Worm (Caenorhabditis elegans) whole organism, young adult: ENCODE measurements around the gene fbxb-103.

Source experiments
- B0336.3 ChIP-seq: fragments of 200-800 bp; sonication (Bioruptor generic); IDR thresholded peaks from 2 replicates; pipeline ENCODE4 v1.3.6; 2022; ENCODE audit warnings: missing genetic modification characterization, missing compliant biosample characterization
- D2030.7 ChIP-seq: fragments of 200-800 bp; sonication (Bioruptor generic); IDR thresholded peaks from 2 replicates; pipeline ENCODE4 v1.3.6; 2022; ENCODE audit warnings: missing genetic modification reagents, missing genetic modification characterization, missing compliant biosample characterization
- F10E7.11 ChIP-seq: sonication (generic microtip); optimal IDR thresholded peaks from 2 replicates; lab custom pipeline; 2017; ENCODE audit warnings: mild to moderate bottlenecking, missing genetic modification characterization, moderate library complexity, missing compliant biosample characterization
- F37B4.10 ChIP-seq: fragments of 200-800 bp; sonication (Bioruptor generic); IDR thresholded peaks from 2 replicates; pipeline ENCODE4 v1.3.6; 2022; ENCODE audit warnings: missing genetic modification characterization, missing compliant biosample characterization
- F55B11.4 ChIP-seq: sonication (generic microtip); optimal IDR thresholded peaks from 2 replicates; lab custom pipeline; 2016; ENCODE audit warnings: missing compliant biosample characterization, missing genetic modification characterization, borderline replicate concordance; ENCODE audit not compliant: insufficient read depth
- F57A8.1 ChIP-seq: fragments of 200-800 bp; sonication (Bioruptor generic); optimal IDR thresholded peaks from 2 replicates; lab custom pipeline; 2018; ENCODE audit warnings: mild to moderate bottlenecking, missing genetic modification characterization, moderate library complexity, missing compliant biosample characterization
- F57C9.4 ChIP-seq: sonication (generic microtip); optimal IDR thresholded peaks from 2 replicates; lab custom pipeline; 2017; ENCODE audit warnings: mild to moderate bottlenecking, missing genetic modification characterization, missing compliant biosample characterization
- K11D2.4 ChIP-seq: fragments of 200-800 bp; sonication (Bioruptor generic); IDR thresholded peaks from 2 replicates; pipeline ENCODE4 v1.3.6; 2022; ENCODE audit warnings: missing genetic modification reagents, missing genetic modification characterization, missing compliant biosample characterization
- Y67H2A.10 ChIP-seq: fragments of 200-800 bp; sonication (Bioruptor generic); conservative IDR thresholded peaks from 2 replicates; pipeline ENCODE4 v1.3.6; 2022; ENCODE audit warnings: missing genetic modification reagents, missing genetic modification characterization, missing compliant biosample characterization
- ama-1 ChIP-seq, 3 experiments: fragments of 150-350 bp in 1 of 3; sonication (generic microtip) in 2 of 3; optimal IDR thresholded peaks; 2 replicates each; lab custom pipeline; 2014 to 2018; ENCODE audit warnings: missing biosample characterization in 2 of 3, missing genetic modification characterization in 2 of 3, missing genetic modification reagents in 2 of 3
- atf-7 ChIP-seq: sonication (generic microtip); optimal IDR thresholded peaks from 2 replicates; lab custom pipeline; 2017; ENCODE audit warnings: mild to moderate bottlenecking, missing genetic modification characterization, missing compliant biosample characterization
- bed-1 ChIP-seq: fragments of 200-800 bp; sonication (Bioruptor generic); IDR thresholded peaks from 2 replicates; pipeline ENCODE4 v1.3.6; 2022; ENCODE audit warnings: missing genetic modification reagents, missing genetic modification characterization, missing compliant biosample characterization
- ceh-40 ChIP-seq: fragments of 200-800 bp; sonication (Bioruptor generic); IDR thresholded peaks from 2 replicates; pipeline ENCODE4 v1.3.6; 2022; ENCODE audit warnings: missing genetic modification characterization, missing compliant biosample characterization
- die-1 ChIP-seq: sonication (generic microtip); optimal IDR thresholded peaks from 2 replicates; lab custom pipeline; 2016; ENCODE audit warnings: missing genotype, mild to moderate bottlenecking, missing genetic modification characterization, missing compliant biosample characterization
- dpl-1 ChIP-seq: fragments of 150-350 bp; optimal IDR thresholded peaks from 2 replicates; lab custom pipeline; 2014; ENCODE audit warnings: missing biosample characterization, missing genetic modification reagents, missing genetic modification characterization
- efl-1 ChIP-seq: fragments of 150-350 bp; optimal IDR thresholded peaks from 2 replicates; lab custom pipeline; 2014; ENCODE audit warnings: missing biosample characterization, missing genetic modification reagents, missing genetic modification characterization
- egl-18 ChIP-seq: fragments of 200-800 bp; sonication (Bioruptor generic); IDR thresholded peaks from 2 replicates; pipeline ENCODE4 v1.3.6; 2022; ENCODE audit warnings: missing genetic modification reagents, missing genetic modification characterization, missing compliant biosample characterization
- egl-44 ChIP-seq: fragments of 200-800 bp; sonication (Bioruptor generic); IDR thresholded peaks from 2 replicates; pipeline ENCODE4 v1.3.6; 2022; ENCODE audit warnings: missing genetic modification reagents, missing genetic modification characterization, missing compliant biosample characterization
- hmg-1.2 ChIP-seq: fragments of 200-800 bp; sonication (Bioruptor generic); IDR thresholded peaks from 2 replicates; pipeline ENCODE4 v1.3.6; 2022; ENCODE audit warnings: missing genetic modification reagents, missing genetic modification characterization, missing compliant biosample characterization
- hsf-1 ChIP-seq: fragments of 200-800 bp; sonication (Bioruptor generic); IDR thresholded peaks from 2 replicates; pipeline ENCODE4 v1.3.6; 2022; ENCODE audit warnings: missing genetic modification reagents, missing genetic modification characterization, missing compliant biosample characterization
- lag-1 ChIP-seq: fragments of 200-800 bp; sonication (Bioruptor generic); IDR thresholded peaks from 2 replicates; pipeline ENCODE4 v1.3.6; 2022; ENCODE audit warnings: missing genetic modification reagents, missing genetic modification characterization, missing compliant biosample characterization
- lin-35 ChIP-seq, 3 experiments: fragments of 150-350 bp in 2 of 3; sonication (generic microtip) in 1 of 3; optimal IDR thresholded peaks; 2 replicates each; lab custom pipeline; 2014 to 2018; ENCODE audit warnings: missing biosample characterization in 3 of 3, missing genetic modification characterization in 3 of 3, missing genetic modification reagents in 3 of 3
- lin-54 ChIP-seq: fragments of 200-800 bp; sonication (Bioruptor generic); optimal IDR thresholded peaks from 2 replicates; lab custom pipeline; 2018; ENCODE audit warnings: mild to moderate bottlenecking, missing genetic modification characterization, missing compliant biosample characterization
- lsl-1 ChIP-seq: fragments of 200-800 bp; sonication (Bioruptor generic); optimal IDR thresholded peaks from 2 replicates; lab custom pipeline; 2018; ENCODE audit warnings: mild to moderate bottlenecking, missing genetic modification characterization, moderate library complexity, missing compliant biosample characterization
- lsy-27 ChIP-seq: sonication (generic microtip); optimal IDR thresholded peaks from 2 replicates; lab custom pipeline; 2017; ENCODE audit warnings: missing genetic modification characterization, mild to moderate bottlenecking, missing compliant biosample characterization, antibody characterized with exemption, missing genotype, borderline replicate concordance; ENCODE audit not compliant: insufficient read depth
- mcd-1 ChIP-seq: fragments of 200-800 bp; sonication (Bioruptor generic); IDR thresholded peaks from 2 replicates; pipeline ENCODE4 v1.3.6; 2022; ENCODE audit warnings: missing genetic modification reagents, missing genetic modification characterization, missing compliant biosample characterization
- mxl-1 ChIP-seq: sonication (generic microtip); optimal IDR thresholded peaks from 2 replicates; lab custom pipeline; 2016; ENCODE audit warnings: missing genetic modification characterization, missing compliant biosample characterization
- nhr-80 ChIP-seq: sonication (generic microtip); optimal IDR thresholded peaks from 2 replicates; lab custom pipeline; 2016; ENCODE audit warnings: missing genetic modification characterization, missing compliant biosample characterization
- sea-2 ChIP-seq: fragments of 200-800 bp; sonication (Bioruptor generic); IDR thresholded peaks from 2 replicates; pipeline ENCODE4 v1.3.6; 2022; ENCODE audit warnings: missing genetic modification characterization, missing compliant biosample characterization
- snpc-4 ChIP-seq, 5 experiments: fragments of 150-350 bp in 1 of 5; sonication (generic microtip) in 4 of 5; optimal IDR thresholded peaks; 2 replicates each; lab custom pipeline; 2014 to 2018; ENCODE audit warnings: missing genetic modification characterization in 5 of 5, missing biosample characterization in 3 of 5, antibody characterized with exemption in 2 of 5, mild to moderate bottlenecking in 2 of 5, missing compliant biosample characterization in 2 of 5, missing genotype in 2 of 5, moderate library complexity in 2 of 5, missing genetic modification reagents in 1 of 5
- sptf-2 ChIP-seq: fragments of 200-800 bp; sonication (Bioruptor generic); optimal IDR thresholded peaks from 2 replicates; lab custom pipeline; 2018; ENCODE audit warnings: mild to moderate bottlenecking, missing genetic modification characterization, missing compliant biosample characterization
- tlf-1 ChIP-seq: fragments of 200-800 bp; sonication (Bioruptor generic); optimal IDR thresholded peaks from 2 replicates; lab custom pipeline; 2018; ENCODE audit warnings: mild to moderate bottlenecking, missing genetic modification characterization, missing compliant biosample characterization
- zim-3 ChIP-seq: sonication (generic microtip); optimal IDR thresholded peaks from 2 replicates; lab custom pipeline; 2017; ENCODE audit warnings: mild to moderate bottlenecking, missing genetic modification characterization, moderate library complexity, missing compliant biosample characterization
- ztf-26 ChIP-seq: sonication (generic microtip); optimal IDR thresholded peaks from 2 replicates; lab custom pipeline; 2017; ENCODE audit warnings: missing genetic modification characterization, missing compliant biosample characterization
- ztf-28 ChIP-seq: fragments of 200-800 bp; sonication (Bioruptor generic); IDR thresholded peaks from 2 replicates; pipeline ENCODE4 v1.3.6; 2022; ENCODE audit warnings: missing genetic modification reagents, missing genetic modification characterization, missing compliant biosample characterization

The fbxb-103 gene

ce11 chrII:3878330-3878729 is 28.6 kb upstream of the fbxb-103 start, which contains the start of gene srh-250 (continued):
- TF ChIP-seq dpl-1, result no peak

- TF ChIP-seq egl-44 (GFP tag; lab: Robert Waterston, UW) (no peak), atf-7 (tag; lab: Kevin White, UChicago) (no peak), mxl-1 (tag; lab: Kevin White, UChicago) (no peak), hmg-1.2 (GFP tag; lab: Robert Waterston, UW) (no peak), F55B11.4 (tag; lab: Kevin White, UChicago) (no peak), sea-2 (GFP tag; lab: Robert Waterston, UW) (no peak), snpc-4 (GFP tag; optimal IDR thresholded peaks at IDR 0.05; lab: Kevin White, UChicago) (no peak), snpc-4 (tag; optimal IDR thresholded peaks at IDR 0.05; lab: Kevin White, UChicago) (no peak), zim-3 (tag; lab: Kevin White, UChicago) (no peak), sptf-2 (GFP tag; lab: Kevin White, UChicago) (no peak), lin-54 (GFP tag; lab: Kevin White, UChicago) (no peak), F37B4.10 (GFP tag; lab: Robert Waterston, UW) (no peak), hsf-1 (GFP tag; lab: Robert Waterston, UW) (no peak), F57C9.4 (tag; lab: Kevin White, UChicago) (no peak), ceh-40 (GFP tag; lab: Robert Waterston, UW) (no peak), tlf-1 (no peak), ztf-26 (tag; lab: Kevin White, UChicago) (no peak)
Measured at ce11 chrII:3879945-3880344, 27.0 kb upstream of the fbxb-103 start, which contains the start of gene nhr-166. nhr-166 (plus strand) TSS chrII:3880245.

ce11 chrII:3891124-3891523 is 15.8 kb upstream of the fbxb-103 start, which contains the start of gene F53C3.8:
F53C3.8 (plus strand) TSS chrII:3891424.
- TF ChIP-seq die-1 (no peak), F37B4.10 (GFP tag; lab: Robert Waterston, UW) (no peak), F10E7.11 (tag; lab: Kevin White, UChicago) (no peak), egl-44 (GFP tag; lab: Robert Waterston, UW) (no peak), B0336.3 (GFP tag; lab: Robert Waterston, UW) (no peak), egl-18 (no peak)

- TF ChIP-seq D2030.7 (GFP tag; lab: Robert Waterston, UW) (no peak), Y67H2A.10 (GFP tag; lab: Robert Waterston, UW) (no peak), sea-2 (GFP tag; lab: Robert Waterston, UW) (no peak), ama-1 (optimal IDR thresholded peaks at IDR 0.05; lab: Kevin White, UChicago) (no peak), ama-1 (GFP tag; optimal IDR thresholded peaks at IDR 0.05; lab: Kevin White, UChicago) (no peak), K11D2.4 (no peak), F37B4.10 (GFP tag; lab: Robert Waterston, UW) (no peak), ztf-28 (GFP tag; lab: Robert Waterston, UW) (no peak), efl-1 (GFP tag; lab: Kevin White, UChicago) (no peak), F57A8.1 (GFP tag; lab: Kevin White, UChicago) (no peak), mcd-1 (GFP tag; lab: Robert Waterston, UW) (no peak), lsy-27 (tag; lab: Kevin White, UChicago) (no peak), lsl-1 (GFP tag; lab: Kevin White, UChicago) (no peak), bed-1 (GFP tag; lab: Robert Waterston, UW) (no peak), lag-1 (GFP tag; lab: Robert Waterston, UW) (no peak), nhr-80 (tag; lab: Kevin White, UChicago) (no peak), zim-3 (tag; lab: Kevin White, UChicago) (no peak), lin-35 (GFP tag; optimal IDR thresholded peaks at IDR 0.05; lab: Kevin White, UChicago) (no peak)
Measured at ce11 chrII:3893911-3894310, 13.0 kb upstream of the fbxb-103 start.
